Fruit fly (Drosophila melanogaster): ENCODE measurements around the gene spi.

DNA sequence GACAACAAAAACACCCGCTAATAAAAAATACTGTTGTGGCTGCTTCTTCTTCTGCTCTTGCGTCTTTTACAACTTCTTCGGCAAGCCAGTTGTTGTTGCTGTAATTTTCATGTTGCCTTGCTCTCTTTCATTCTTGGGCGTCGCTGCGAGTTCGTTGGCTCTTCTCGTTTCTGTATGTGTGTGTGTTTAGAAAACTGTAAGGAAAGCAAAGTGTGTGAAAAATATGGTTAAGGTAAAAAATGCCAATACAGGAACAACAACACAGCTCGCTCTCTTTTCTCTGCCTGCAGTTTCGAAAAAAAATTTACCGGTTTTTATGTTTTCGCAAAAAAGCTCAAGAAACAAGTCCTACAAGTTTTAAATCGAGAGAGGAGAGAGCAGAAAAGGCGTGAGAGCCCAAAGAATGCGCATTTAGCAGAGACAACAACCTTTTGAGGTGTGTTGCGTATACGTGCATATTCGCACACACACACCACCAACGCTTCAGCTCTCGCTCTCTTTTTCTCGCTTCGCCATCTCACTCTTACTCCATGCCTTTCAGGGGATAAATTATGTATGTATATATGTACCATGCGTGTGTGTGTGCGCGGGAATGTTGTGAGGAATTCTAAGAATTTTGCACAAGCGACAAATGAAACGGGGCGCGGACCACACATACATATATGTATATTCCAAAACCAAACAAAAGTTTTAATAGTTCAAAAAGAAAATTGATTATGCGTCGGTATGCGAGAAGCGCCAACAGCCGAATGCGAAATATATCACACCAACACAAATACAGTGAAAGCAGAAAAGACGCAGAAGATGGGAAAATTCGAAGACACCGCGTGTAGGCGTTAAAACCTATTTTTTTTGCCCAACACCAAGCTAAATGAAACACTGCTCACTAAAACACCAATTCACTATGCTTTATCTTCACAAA lies 5.3 kb downstream of the spi start:
- no peak for TF ChIP-seq sisA (GFP tag; IDR thresholded peaks at IDR 0.05)
- no peak for TF ChIP-seq p53 (GFP tag; optimal IDR thresholded peaks at IDR 0.05)
- no peak for TF ChIP-seq chif (GFP tag; optimal IDR thresholded peaks at IDR 0.05)
- peak; percentile 27; the same call in 1 of the 2 replicates for TF ChIP-seq CG10321 (GFP tag; IDR thresholded peaks at IDR 0.05)
